Worm (Caenorhabditis elegans) whole organism, L4/young adult: ENCODE measurements around the gene sec-15.

Source experiments
- W03F9.2 ChIP-seq: fragments of 150-350 bp; optimal IDR thresholded peaks from 2 replicates; lab custom pipeline; 2014; ENCODE audit warnings: missing biosample characterization, missing genetic modification characterization
- dao-5 ChIP-seq: sonication (generic microtip); optimal IDR thresholded peaks from 2 replicates; lab custom pipeline; 2016; ENCODE audit warnings: missing genotype, missing genetic modification characterization, moderate library complexity, missing compliant biosample characterization
- him-1 ChIP-seq: sonication (generic microtip); optimal IDR thresholded peaks from 2 replicates; lab custom pipeline; 2016; ENCODE audit warnings: missing genotype, missing genetic modification reagents, missing genetic modification characterization, missing compliant biosample characterization

The sec-15 gene

ce11 chrX:8806070-8806799 is 29.3 kb downstream of the sec-15 start, which contains the start of gene R04E5.8:
R04E5.8 (minus strand) TSS chrX:8806120.
- TF ChIP-seq W03F9.2 (tag; lab: Kevin White, UChicago) (no peak), him-1 (peak; percentile 90)

- no peak for TF ChIP-seq dao-5 (tag; lab: Kevin White, UChicago)
- TF ChIP-seq him-1 = no peak
- no peak for TF ChIP-seq W03F9.2 (tag; lab: Kevin White, UChicago)
Observed at ce11 chrX:8805475-8805874, 30.0 kb downstream of the sec-15 start.

DNA sequence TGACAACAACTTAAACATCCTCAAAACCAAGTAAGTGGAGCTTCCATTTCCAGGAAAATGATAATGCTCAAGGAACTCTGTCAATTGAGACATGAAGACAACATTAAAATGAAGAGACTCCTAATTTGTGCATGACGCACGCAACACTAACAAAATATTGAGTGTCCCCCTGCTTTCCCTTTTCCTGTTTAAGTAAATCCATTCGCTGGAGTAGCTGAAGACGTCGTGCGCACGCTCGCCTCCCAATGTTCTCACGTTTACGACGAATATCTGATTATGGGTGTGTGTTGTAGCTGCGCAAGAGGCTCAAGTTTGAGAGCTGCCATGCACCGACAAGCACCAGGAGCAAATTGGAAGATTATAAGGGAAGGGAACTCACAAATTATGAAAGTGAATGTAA is 34.5 kb downstream of the sec-15 start:
- TF ChIP-seq him-1 (peak; percentile 42), dao-5 (tag; lab: Kevin White, UChicago) (no peak), W03F9.2 (tag; lab: Kevin White, UChicago) (no peak)

ce11 chrX:8800355-8800754 is 35.2 kb downstream of the sec-15 start:
- no peak for TF ChIP-seq dao-5 (tag; lab: Kevin White, UChicago)

DNA sequence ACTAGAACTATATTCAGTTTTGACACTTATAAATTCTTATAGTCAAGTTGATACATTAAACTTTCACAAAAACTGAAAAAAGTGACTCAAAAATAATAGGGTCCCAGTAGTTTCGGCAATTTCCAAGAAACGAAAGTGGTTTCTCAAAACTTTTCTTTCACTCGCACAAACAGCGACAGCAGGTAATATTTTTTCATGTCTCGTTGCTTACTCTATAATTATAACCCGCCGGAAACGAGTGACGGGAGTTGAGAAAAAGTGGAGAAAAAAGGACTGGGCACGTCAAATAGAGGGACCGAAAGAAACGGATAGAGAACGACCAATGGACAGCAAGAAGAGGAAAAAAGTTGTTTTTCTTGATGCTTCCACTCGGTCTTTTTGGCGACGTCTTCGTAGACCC is 35.6 kb downstream of the sec-15 start:
- no peak for TF ChIP-seq him-1
- TF ChIP-seq dao-5 (tag; lab: Kevin White, UChicago) = no peak
- TF ChIP-seq W03F9.2 (tag; lab: Kevin White, UChicago) = no peak

- TF ChIP-seq dao-5 (tag; lab: Kevin White, UChicago) (no peak), him-1 (no peak), W03F9.2 (tag; lab: Kevin White, UChicago) (no peak)
Observed at ce11 chrX:8797653-8798052, 37.9 kb downstream of the sec-15 start.

- TF ChIP-seq W03F9.2 (tag; lab: Kevin White, UChicago) (no peak), dao-5 (tag; lab: Kevin White, UChicago) (no peak), him-1 (no peak)
Observed at ce11 chrX:8796699-8797282, 38.7 kb downstream of the sec-15 start, which contains the start of gene R04E5.7. R04E5.7 (minus strand) TSS chrX:8797262.

DNA sequence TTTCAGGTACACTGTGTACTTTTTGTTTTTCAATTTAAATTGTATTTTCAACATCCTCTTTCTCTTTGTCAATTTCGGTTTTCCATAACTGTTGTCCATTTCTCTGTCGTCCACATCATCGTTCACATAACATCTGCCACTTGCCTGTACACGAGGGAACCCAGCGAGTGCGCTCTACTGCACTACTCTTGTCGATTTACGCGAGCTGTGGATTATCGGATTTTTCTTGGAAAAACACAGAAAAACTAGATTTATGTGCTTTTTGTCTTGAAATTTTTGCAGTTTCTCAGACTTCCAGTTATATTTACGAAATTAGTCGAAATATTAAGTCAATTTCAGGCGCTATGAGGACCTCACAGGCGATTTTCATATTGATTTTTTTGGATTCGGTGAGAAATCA is 43.7 kb downstream of the sec-15 start, which contains the start of gene chup-1:
chup-1 (plus strand) TSS at position 340 of the 400 bp plus-strand sequence.
- TF ChIP-seq dao-5 (tag; lab: Kevin White, UChicago) = no peak
- no peak for TF ChIP-seq him-1
- no peak for TF ChIP-seq W03F9.2 (tag; lab: Kevin White, UChicago)

- TF ChIP-seq him-1 = no peak
- no peak for TF ChIP-seq dao-5 (tag; lab: Kevin White, UChicago)
- no peak for TF ChIP-seq W03F9.2 (tag; lab: Kevin White, UChicago)
Observed at ce11 chrX:8790093-8790492, 45.4 kb downstream of the sec-15 start.

DNA sequence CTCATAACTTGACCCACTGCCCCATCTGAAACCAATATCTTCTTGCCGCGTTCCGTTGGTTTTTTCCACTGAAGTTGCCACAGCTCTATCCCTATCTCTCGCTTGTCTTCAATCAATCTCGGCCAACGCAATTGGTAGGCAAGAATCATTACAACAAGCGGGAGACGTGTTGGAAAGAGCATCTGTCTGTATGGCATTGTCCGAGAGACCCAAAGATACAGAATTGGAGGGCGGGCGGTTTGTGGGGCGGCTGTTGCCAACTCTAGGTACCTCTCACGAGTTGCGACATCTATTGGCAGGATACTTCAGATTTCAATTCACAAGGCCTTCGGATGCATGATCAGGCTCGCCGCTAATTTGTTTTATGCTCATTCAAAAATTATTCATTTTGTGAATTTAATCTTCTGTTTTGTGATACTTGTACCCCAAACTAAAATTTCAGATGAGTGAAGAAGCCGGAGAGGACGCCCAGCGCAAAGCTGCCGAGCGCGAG is 46.5 kb downstream of the sec-15 start, which contains the start of gene unc-27:
unc-27 (plus strand) TSS at position 443 of the 493 bp plus-strand sequence.
- no peak for TF ChIP-seq W03F9.2 (tag; lab: Kevin White, UChicago)

ce11 chrX:8787689-8788222 is 47.8 kb downstream of the sec-15 start:
- TF ChIP-seq W03F9.2 (tag; lab: Kevin White, UChicago) (no peak), him-1 (no peak), dao-5 (tag; lab: Kevin White, UChicago) (no peak)

DNA sequence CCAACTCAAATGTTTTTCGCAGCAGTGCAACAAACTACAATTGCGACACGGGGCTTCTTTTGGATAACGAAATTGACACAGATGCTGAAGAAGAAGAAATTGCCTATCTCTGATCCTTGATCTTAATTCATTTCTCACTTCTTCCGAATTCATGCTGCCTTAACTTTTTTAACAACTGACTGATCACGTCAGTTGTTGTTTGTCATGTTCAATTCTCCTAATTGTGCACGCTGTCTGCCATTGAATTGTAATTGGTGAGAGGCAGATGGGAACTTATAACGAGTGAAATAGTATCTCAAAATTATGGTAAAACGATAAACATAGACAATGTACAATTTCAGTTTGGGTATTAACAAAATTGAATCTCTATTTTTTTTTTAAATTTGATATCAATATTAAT is 48.8 kb downstream of the sec-15 start:
- TF ChIP-seq dao-5 (tag; lab: Kevin White, UChicago) (no peak), him-1 (no peak), W03F9.2 (tag; lab: Kevin White, UChicago) (no peak)

- TF ChIP-seq him-1 (no peak), dao-5 (tag; lab: Kevin White, UChicago) (no peak), W03F9.2 (tag; lab: Kevin White, UChicago) (no peak)
Observed at ce11 chrX:8784234-8784633, 51.3 kb downstream of the sec-15 start, which contains the start of gene ZK721.3. ZK721.3 (plus strand) TSS chrX:8784534.
